Fruit fly (Drosophila melanogaster) Kc167 (cell line): ENCODE data around the gene CG6071.

Experiments used
- Myc ChIP-seq: fragments of >200 bp; optimal IDR thresholded peaks from 2 replicates; lab custom pipeline; 2017; ENCODE audit warnings: missing external identifiers
- h ChIP-seq: fragments of >200 bp; optimal IDR thresholded peaks from 3 replicates; lab custom pipeline; 2018; ENCODE audit warnings: missing external identifiers
- insv ChIP-seq: fragments of >200 bp; optimal IDR thresholded peaks from 3 replicates; lab custom pipeline; 2018; ENCODE audit warnings: missing external identifiers
- psq ChIP-seq: fragments of >200 bp; optimal IDR thresholded peaks from 2 replicates; lab custom pipeline; 2017; ENCODE audit warnings: missing external identifiers
- ttk ChIP-seq: sonication (Bioruptor generic); optimal IDR thresholded peaks from 2 replicates; lab custom pipeline; 2017; ENCODE audit warnings: missing external identifiers

- TF ChIP-seq ttk (lab: Kevin White, UChicago), result no peak
- no peak for TF ChIP-seq psq (lab: Kevin White, UChicago)
- TF ChIP-seq h (lab: Kevin White, UChicago), result no peak
- no peak for TF ChIP-seq insv
- no peak for TF ChIP-seq Myc
These were observed 38.7 kb upstream of the CG6071 start for dm6 chr3L:11684522-11684851.
